Worm (Caenorhabditis elegans) whole organism, early embryonic: Measurements from ENCODE around the gene B0563.1.

Source experiments
- B0310.2 ChIP-seq: sonication (generic microtip); optimal IDR thresholded peaks from 2 replicates; lab custom pipeline; 2016; ENCODE audit warnings: mild to moderate bottlenecking, missing genetic modification characterization, missing compliant biosample characterization
- aly-1 ChIP-seq: sonication (generic microtip); optimal IDR thresholded peaks from 2 replicates; lab custom pipeline; 2016; ENCODE audit warnings: missing genetic modification characterization, missing compliant biosample characterization
- ama-1 ChIP-seq: fragments of 150-350 bp; optimal IDR thresholded peaks from 2 replicates; lab custom pipeline; 2014
- ets-7 ChIP-seq: sonication (generic microtip); optimal IDR thresholded peaks from 2 replicates; lab custom pipeline; 2016; ENCODE audit warnings: missing genotype, missing genetic modification characterization, missing compliant biosample characterization
- pes-1 ChIP-seq: fragments of 200-800 bp; sonication (Bioruptor generic); IDR thresholded peaks from 2 replicates; pipeline ENCODE4 v1.3.6; 2022; ENCODE audit warnings: missing genetic modification reagents, missing genetic modification characterization, missing compliant biosample characterization

- TF ChIP-seq pes-1 (GFP tag; lab: Robert Waterston, UW) (no peak), aly-1 (tag; lab: Kevin White, UChicago) (no peak), B0310.2 (tag; lab: Kevin White, UChicago) (no peak), ama-1 (no peak), ets-7 (tag; lab: Kevin White, UChicago) (no peak)
Measured at ce11 chrX:9174409-9174808, 3.1 kb downstream of the B0563.1 start, which contains the start of gene B0563.8.
